Fruit fly (Drosophila melanogaster) whole organism, embryonic: ENCODE measurements around the gene CG7530.

ENCODE experiments used
- CG10147 ChIP-seq: fragments of 200-800 bp; sonication (Bioruptor generic); optimal IDR thresholded peaks from 2 replicates; lab custom pipeline; 2019; ENCODE audit warnings: missing biosample characterization, mild to moderate bottlenecking, missing genetic modification characterization, moderate library complexity
- CG10366 ChIP-seq: fragments of 200-800 bp; sonication (Bioruptor generic); IDR thresholded peaks from 2 replicates; pipeline ENCODE4 v1.3.6; 2022; ENCODE audit warnings: missing biosample characterization, missing genetic modification characterization
- CG12391 ChIP-seq: fragments of 200-800 bp; sonication (Bioruptor generic); optimal IDR thresholded peaks from 3 replicates; lab custom pipeline; 2018; ENCODE audit warnings: missing biosample characterization, mild to moderate bottlenecking, missing genetic modification characterization, moderate library complexity
- CG13894 ChIP-seq: fragments of 200-800 bp; sonication (Bioruptor generic); optimal IDR thresholded peaks from 3 replicates; lab custom pipeline; 2018; ENCODE audit warnings: missing biosample characterization, mild to moderate bottlenecking, missing genetic modification characterization, moderate library complexity
- CG15514 ChIP-seq: fragments of 200-800 bp; sonication (Bioruptor generic); optimal IDR thresholded peaks from 3 replicates; lab custom pipeline; 2017; ENCODE audit warnings: missing biosample characterization, missing genetic modification characterization, mild to moderate bottlenecking, moderate library complexity, missing genetic modification reagents
- CG1602 ChIP-seq: fragments of 200-800 bp; sonication (Bioruptor generic); optimal IDR thresholded peaks from 3 replicates; lab custom pipeline; 2016; ENCODE audit warnings: missing biosample characterization, missing genetic modification characterization
- CG17361 ChIP-seq: fragments of 200-800 bp; sonication (Bioruptor generic); IDR thresholded peaks from 3 replicates; pipeline ENCODE4 v1.3.6; 2022; ENCODE audit warnings: missing biosample characterization, missing genetic modification characterization
- CG18476 ChIP-seq: fragments of 200-800 bp; sonication (Bioruptor generic); optimal IDR thresholded peaks from 2 replicates; lab custom pipeline; 2016; ENCODE audit warnings: missing biosample characterization, mild to moderate bottlenecking, missing genetic modification characterization
- CG18599 ChIP-seq: fragments of 200-800 bp; sonication (Bioruptor generic); optimal IDR thresholded peaks from 3 replicates; lab custom pipeline; 2017; ENCODE audit warnings: missing biosample characterization, missing genetic modification characterization, mild to moderate bottlenecking, moderate library complexity, missing genetic modification reagents
- CG2120 ChIP-seq: fragments of 200-800 bp; sonication (Bioruptor generic); optimal IDR thresholded peaks from 3 replicates; lab custom pipeline; 2016; ENCODE audit warnings: missing biosample characterization, missing genetic modification characterization
- CG30431 ChIP-seq: fragments of 200-800 bp; sonication (Bioruptor generic); optimal IDR thresholded peaks from 2 replicates; lab custom pipeline; 2017; ENCODE audit warnings: missing biosample characterization, missing genetic modification characterization
- CG32532 ChIP-seq: fragments of 200-800 bp; sonication (Bioruptor generic); IDR thresholded peaks from 2 replicates; pipeline ENCODE4 v1.3.6; 2022; ENCODE audit warnings: missing biosample characterization, missing genetic modification characterization
- CG32767 ChIP-seq: fragments of 200-800 bp; sonication (Bioruptor generic); IDR thresholded peaks from 2 replicates; pipeline ENCODE4 v1.3.6; 2022; ENCODE audit warnings: missing biosample characterization, missing genetic modification characterization
- CG3281 ChIP-seq: fragments of 200-800 bp; sonication (Bioruptor generic); optimal IDR thresholded peaks from 3 replicates; lab custom pipeline; 2017; ENCODE audit warnings: missing biosample characterization, mild to moderate bottlenecking, missing genetic modification characterization
- CTCF ChIP-seq: fragments of 200-800 bp; sonication (Bioruptor generic); optimal IDR thresholded peaks from 2 replicates; lab custom pipeline; 2017; ENCODE audit warnings: missing biosample characterization, mild to moderate bottlenecking, missing genetic modification characterization, moderate library complexity
- CkIIα-i1 ChIP-seq: fragments of 200-800 bp; sonication (Bioruptor generic); IDR thresholded peaks from 2 replicates; pipeline ENCODE4 v1.3.6; 2022; ENCODE audit warnings: missing biosample characterization, missing genetic modification characterization
- D19A ChIP-seq: fragments of 200-800 bp; optimal IDR thresholded peaks from 3 replicates; lab custom pipeline; 2019; ENCODE audit warnings: missing biosample characterization, mild to moderate bottlenecking, missing genetic modification characterization, moderate library complexity
- Dad ChIP-seq: fragments of 200-800 bp; sonication (Bioruptor generic); optimal IDR thresholded peaks from 3 replicates; lab custom pipeline; 2016; ENCODE audit warnings: missing biosample characterization, missing genetic modification characterization
- Deaf1 ChIP-seq: fragments of 200-800 bp; optimal IDR thresholded peaks from 3 replicates; lab custom pipeline; 2019; ENCODE audit warnings: missing biosample characterization, mild to moderate bottlenecking, missing genetic modification characterization, moderate library complexity
- Dll ChIP-seq: fragments of 200-800 bp; sonication (Bioruptor generic); IDR thresholded peaks from 4 replicates; pipeline ENCODE4 v1.3.6; 2022; ENCODE audit warnings: missing biosample characterization, missing genetic modification characterization; ENCODE audit not compliant: partially characterized antibody
- Drgx ChIP-seq: fragments of 200-800 bp; sonication (Bioruptor generic); IDR thresholded peaks from 2 replicates; pipeline ENCODE4 v1.3.6; 2022; ENCODE audit warnings: missing biosample characterization, missing genetic modification characterization
- Ets65A ChIP-seq: fragments of 200-800 bp; sonication (Bioruptor generic); peaks from one replicate; lab custom pipeline; 2016; ENCODE audit warnings: missing biosample characterization, missing genetic modification characterization
- Hand ChIP-seq: fragments of 200-800 bp; sonication (Bioruptor generic); optimal IDR thresholded peaks from 2 replicates; lab custom pipeline; 2017; ENCODE audit warnings: mild to moderate bottlenecking, missing biosample characterization, missing genetic modification reagents, missing genetic modification characterization
- Hr3 ChIP-seq: fragments of 200-800 bp; sonication (Bioruptor generic); optimal IDR thresholded peaks from 3 replicates; lab custom pipeline; 2016; ENCODE audit warnings: missing biosample characterization, missing genetic modification characterization
- Hr51 ChIP-seq, 2 experiments: fragments of 200-800 bp; sonication (Bioruptor generic); optimal IDR thresholded peaks; 2 replicates in 1 of 2; 3 replicates in 1 of 2; lab custom pipeline; 2016 to 2018; ENCODE audit warnings: missing biosample characterization in 2 of 2, missing genetic modification characterization in 2 of 2, mild to moderate bottlenecking in 1 of 2, moderate library complexity in 1 of 2
- Nf-YB ChIP-seq: fragments of 200-800 bp; sonication (Bioruptor generic); optimal IDR thresholded peaks from 3 replicates; lab custom pipeline; 2019; ENCODE audit warnings: missing biosample characterization, mild to moderate bottlenecking, missing genetic modification characterization, moderate library complexity
- Oli ChIP-seq: fragments of 200-800 bp; sonication (Bioruptor generic); optimal IDR thresholded peaks from 2 replicates; lab custom pipeline; 2018; ENCODE audit warnings: missing biosample characterization, mild to moderate bottlenecking, missing genetic modification characterization, moderate library complexity
- Optix ChIP-seq: fragments of 200-800 bp; sonication (Bioruptor generic); IDR thresholded peaks from 3 replicates; pipeline ENCODE4 v1.3.6; 2022; ENCODE audit warnings: missing biosample characterization, missing genetic modification characterization
- Scr ChIP-seq: fragments of 200-800 bp; sonication (Bioruptor generic); IDR thresholded peaks from 2 replicates; pipeline ENCODE4 v1.3.6; 2022; ENCODE audit warnings: missing biosample characterization, missing genetic modification characterization; ENCODE audit not compliant: partially characterized antibody
- Tbp ChIP-seq: fragments of >200 bp; optimal IDR thresholded peaks from 2 replicates; lab custom pipeline; 2018; ENCODE audit warnings: missing biosample characterization, missing genetic modification characterization
- Xrp1 ChIP-seq: fragments of 200-800 bp; sonication (Bioruptor generic); IDR thresholded peaks from 2 replicates; pipeline ENCODE4 v1.3.6; 2022; ENCODE audit warnings: missing biosample characterization, missing genetic modification characterization
- ash1 ChIP-seq: fragments of 200-800 bp; sonication (Bioruptor generic); optimal IDR thresholded peaks from 2 replicates; lab custom pipeline; 2018; ENCODE audit warnings: missing biosample characterization, mild to moderate bottlenecking, missing genetic modification characterization
- cad ChIP-seq: fragments of >200 bp; optimal IDR thresholded peaks from 2 replicates; lab custom pipeline; 2017; ENCODE audit warnings: missing biosample characterization, missing genetic modification characterization
- caup ChIP-seq: fragments of 200-800 bp; sonication (Bioruptor generic); optimal IDR thresholded peaks from 3 replicates; lab custom pipeline; 2017; ENCODE audit warnings: missing biosample characterization, mild to moderate bottlenecking, missing genetic modification characterization, moderate library complexity; ENCODE audit not compliant: severe bottlenecking
- ci ChIP-seq: fragments of 200-800 bp; sonication (Bioruptor generic); IDR thresholded peaks from 3 replicates; pipeline ENCODE4 v1.3.6; 2022; ENCODE audit warnings: missing biosample characterization, missing genetic modification characterization
- crol ChIP-seq: fragments of 200-800 bp; sonication (Bioruptor generic); IDR thresholded peaks from 2 replicates; pipeline ENCODE4 v1.3.6; 2022; ENCODE audit warnings: missing biosample characterization, missing genetic modification characterization
- dati ChIP-seq: fragments of 200-800 bp; sonication (Bioruptor generic); IDR thresholded peaks from 2 replicates; pipeline ENCODE4 v1.3.6; 2022; ENCODE audit warnings: missing biosample characterization, missing genetic modification characterization
- grn ChIP-seq: fragments of 200-800 bp; sonication (Bioruptor generic); optimal IDR thresholded peaks from 3 replicates; lab custom pipeline; 2017; ENCODE audit warnings: missing biosample characterization, missing genetic modification characterization
- klu ChIP-seq: fragments of 200-800 bp; sonication (Bioruptor generic); IDR thresholded peaks from 2 replicates; pipeline ENCODE4 v1.3.6; 2022; ENCODE audit warnings: missing biosample characterization, missing genetic modification characterization
- lbe ChIP-seq: fragments of 200-800 bp; sonication (Bioruptor generic); optimal IDR thresholded peaks from 2 replicates; lab custom pipeline; 2016; ENCODE audit warnings: missing biosample characterization, mild to moderate bottlenecking, missing genetic modification characterization
- mam ChIP-seq: fragments of 200-800 bp; sonication (Bioruptor generic); optimal IDR thresholded peaks from 3 replicates; lab custom pipeline; 2016; ENCODE audit warnings: missing biosample characterization, missing genetic modification characterization
- odd ChIP-seq: fragments of 200-800 bp; sonication (Bioruptor generic); optimal IDR thresholded peaks from 2 replicates; lab custom pipeline; 2017; ENCODE audit warnings: missing biosample characterization, mild to moderate bottlenecking, missing genetic modification characterization
- phol ChIP-seq: fragments of 200-800 bp; sonication (Bioruptor generic); optimal IDR thresholded peaks from 3 replicates; lab custom pipeline; 2018; ENCODE audit warnings: missing biosample characterization, mild to moderate bottlenecking, missing genetic modification characterization, moderate library complexity
- pita ChIP-seq: fragments of 200-800 bp; sonication (Bioruptor generic); optimal IDR thresholded peaks from 2 replicates; lab custom pipeline; 2017; ENCODE audit warnings: missing biosample characterization, mild to moderate bottlenecking, missing genetic modification characterization
- prd ChIP-seq, 3 experiments: fragments of >200 bp in 2 of 3; fragments of 200-800 bp in 1 of 3; sonication (Bioruptor generic) in 1 of 3; optimal IDR thresholded peaks in 2 of 3; IDR thresholded peaks in 1 of 3; 2 replicates in 2 of 3; 3 replicates in 1 of 3; pipeline versions ENCODE4 v1.3.6 to Lab custom; 2017 to 2022; ENCODE audit warnings: missing biosample characterization in 1 of 3, missing genetic modification characterization in 1 of 3
- rib ChIP-seq: fragments of 200-800 bp; sonication (Bioruptor generic); IDR thresholded peaks from 2 replicates; pipeline ENCODE4 v1.3.6; 2022; ENCODE audit warnings: missing biosample characterization, missing genetic modification characterization
- slbo ChIP-seq: fragments of 200-800 bp; sonication (Bioruptor generic); IDR thresholded peaks from 2 replicates; pipeline ENCODE4 v1.3.6; 2022; ENCODE audit warnings: missing biosample characterization, missing genetic modification characterization
- tna ChIP-seq: fragments of 200-800 bp; sonication (Bioruptor generic); IDR thresholded peaks from 2 replicates; pipeline ENCODE4 v1.3.6; 2022; ENCODE audit warnings: missing biosample characterization, missing genetic modification characterization; ENCODE audit not compliant: partially characterized antibody

Gene CG7530

DNA sequence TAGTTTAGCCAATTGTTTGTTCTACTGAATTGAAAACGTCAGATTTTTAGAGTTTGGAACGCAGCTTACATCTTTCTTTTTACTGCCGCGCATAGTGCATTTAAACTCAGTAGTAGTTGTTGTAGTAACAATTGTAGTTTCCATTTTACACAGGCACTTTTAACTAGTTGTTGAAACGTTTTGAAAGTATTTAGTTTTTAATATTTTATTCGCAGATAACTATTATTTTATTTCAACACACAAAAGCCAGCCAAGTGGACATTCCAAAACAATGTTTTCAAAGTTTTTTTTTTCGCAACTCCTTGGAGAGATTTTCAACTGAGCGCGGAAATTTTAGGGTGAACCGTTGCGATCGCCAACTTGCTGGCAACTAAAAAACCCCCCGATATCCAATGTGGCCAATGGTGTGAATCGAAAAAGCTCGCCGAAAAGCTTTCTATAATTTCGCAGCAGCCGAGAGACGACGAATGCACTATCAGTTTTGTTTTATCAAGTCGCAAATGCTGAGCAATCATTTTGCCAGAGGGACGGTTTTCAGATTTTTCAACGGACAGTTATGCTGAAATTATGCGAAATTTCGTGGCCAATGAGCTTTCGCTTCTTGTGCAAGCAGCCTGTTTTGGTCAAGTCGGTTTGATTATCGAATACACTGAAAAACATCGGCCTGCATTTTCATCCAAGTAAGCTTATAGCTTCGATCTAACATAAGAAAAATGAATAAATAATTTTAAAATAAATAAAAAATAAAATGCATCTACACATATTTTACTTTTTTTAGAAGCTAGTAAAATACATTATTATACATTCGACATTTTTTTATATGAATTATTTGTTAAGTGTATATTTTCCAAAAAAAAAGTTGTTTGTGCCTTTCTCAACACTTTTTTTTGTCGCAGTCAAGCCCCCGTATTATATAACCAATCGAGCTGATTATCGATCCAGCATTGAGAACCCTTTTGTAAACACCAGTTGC lies 2.3 kb downstream of the CG7530 start (continued):
- TF ChIP-seq ci (GFP tag; lab: Robert Waterston, UW) (0 out of 3 replicates have a peak, but pooled peaks have one; percentile 31), Tbp (no peak), slbo (GFP tag; lab: Robert Waterston, UW) (peak; percentile 68), ash1 (GFP tag; lab: Kevin White, UChicago) (no peak), CTCF (no peak), Deaf1 (tag; lab: Kevin White, UChicago) (no peak), mam (GFP tag; lab: Kevin White, UChicago) (no peak), CG32532 (GFP tag; lab: Robert Waterston, UW) (peak; percentile 59; the same call in 1 of the 2 replicates), CG12391 (peak; percentile 71), caup (GFP tag; lab: Kevin White, UChicago) (no peak), CG15514 (GFP tag; lab: Kevin White, UChicago) (peak; percentile 37), klu (no peak), CkIIα-i1 (GFP tag; lab: Robert Waterston, UW) (no peak), CG32767 (peak; percentile 69; the same call in 1 of the 2 replicates), CG1602 (peak; percentile 28), crol (GFP tag; lab: Robert Waterston, UW) (no peak), CG13894 (tag; lab: Kevin White, UChicago) (peak; percentile 62), pita (GFP tag; lab: Kevin White, UChicago) (no peak), phol (tag; lab: Kevin White, UChicago) (peak; percentile 35), grn (GFP tag; lab: Kevin White, UChicago) (no peak), rib (GFP tag; lab: Robert Waterston, UW) (no peak), Dll (GFP tag; lab: Robert Waterston, UW) (0 out of 4 replicates have a peak, but pooled peaks have one; percentile 12), CG17361 (GFP tag; lab: Robert Waterston, UW) (peak; percentile 79), Hr3 (peak; percentile 45), lbe (GFP tag; lab: Kevin White, UChicago) (peak; percentile 2), Scr (GFP tag; lab: Robert Waterston, UW) (no peak), Drgx (GFP tag; lab: Robert Waterston, UW) (peak; percentile 74), prd (optimal IDR thresholded peaks at IDR 0.05; lab: Kevin White, UChicago) (no peak), prd (GFP tag; IDR thresholded peaks at IDR 0.05; lab: Robert Waterston, UW) (peak; percentile 54; the same call in 1 of the 3 replicates), CG18476 (GFP tag; lab: Kevin White, UChicago) (peak; percentile 38), dati (no peak), CG10147 (GFP tag; lab: Kevin White, UChicago) (peak; percentile 21), CG3281 (peak; percentile 48), CG2120 (peak; percentile 18), CG18599 (GFP tag; lab: Kevin White, UChicago) (peak; percentile 67), cad (GFP tag; lab: Kevin White, UChicago) (no peak), CG30431 (GFP tag; lab: Kevin White, UChicago) (no peak), Ets65A (peak; percentile 90), Dad (GFP tag; lab: Kevin White, UChicago) (no peak), tna (GFP tag; lab: Robert Waterston, UW) (0 out of 2 replicates have a peak, but pooled peaks have one; percentile 29), D19A (peak; percentile 45), odd (GFP tag; lab: Kevin White, UChicago) (peak; percentile 41), Hr51 (GFP tag; optimal IDR thresholded peaks at IDR 0.05; lab: Kevin White, UChicago) (peak in 1 of 2 experiments; percentile 92), CG10366 (GFP tag; lab: Robert Waterston, UW) (peak; percentile 67), Nf-YB (GFP tag; lab: Kevin White, UChicago) (peak; percentile 26), Hand (GFP tag; lab: Kevin White, UChicago) (peak; percentile 1), Oli (peak; percentile 67), Optix (GFP tag; lab: Robert Waterston, UW) (no peak), Xrp1 (peak; percentile 48; the same call in 1 of the 2 replicates)
